Fruit fly (Drosophila melanogaster): ENCODE data around the gene CG13784.

Gene CG13784

DNA sequence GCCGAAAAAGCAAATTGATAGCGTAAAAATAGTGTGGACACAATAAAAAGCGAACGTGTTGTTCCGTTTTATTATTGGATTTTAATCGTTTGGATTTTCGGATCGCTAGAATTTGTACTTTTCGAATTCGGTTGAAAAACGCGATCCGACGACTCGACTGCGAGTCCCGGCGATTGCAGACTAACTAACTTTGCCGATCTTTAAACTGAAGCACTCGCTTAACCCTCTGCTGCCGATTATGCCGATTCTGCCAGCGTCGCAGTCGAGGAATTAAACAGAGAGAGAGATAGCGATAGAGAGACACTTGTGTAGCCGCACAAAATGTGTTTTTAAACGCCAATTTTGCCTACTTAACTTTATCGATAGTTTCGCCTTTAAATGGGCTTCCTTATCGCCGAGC, 20.5 kb upstream of the CG13784 start (continued):
- no peak for TF ChIP-seq unc-4 (GFP tag; IDR thresholded peaks at IDR 0.05; ENCODE audit: partially characterized antibody)
- no peak for TF ChIP-seq zf30C (GFP tag; optimal IDR thresholded peaks at IDR 0.05)
- no peak for TF ChIP-seq CG1024 (GFP tag; IDR thresholded peaks at IDR 0.05)
- no peak for TF ChIP-seq oc (tag; optimal IDR thresholded peaks at IDR 0.05)
- no peak for TF ChIP-seq CG4360 (GFP tag; IDR thresholded peaks at IDR 0.05)
- TF ChIP-seq CG1529 (GFP tag; optimal IDR thresholded peaks at IDR 0.05), result no peak
- no peak for TF ChIP-seq Dip2 (GFP tag; IDR thresholded peaks at IDR 0.05)
- no peak for TF ChIP-seq eyg (GFP tag; optimal IDR thresholded peaks at IDR 0.05)
- TF ChIP-seq CG3847 (GFP tag; IDR thresholded peaks at IDR 0.05), result no peak
- TF ChIP-seq CG4730 (GFP tag; IDR thresholded peaks at IDR 0.05), result no peak
- TF ChIP-seq Atf3 (GFP tag; optimal IDR thresholded peaks at IDR 0.05), result no peak
- TF ChIP-seq Blimp-1 (GFP tag; optimal IDR thresholded peaks at IDR 0.05), result no peak
- TF ChIP-seq klu (GFP tag; IDR thresholded peaks at IDR 0.05), result no peak
- TF ChIP-seq Trl (optimal IDR thresholded peaks at IDR 0.05), result no peak
- TF ChIP-seq Trl (GFP tag; optimal IDR thresholded peaks at IDR 0.05), result no peak
- no peak for TF ChIP-seq NfI (GFP tag; optimal IDR thresholded peaks at IDR 0.05)
- no peak for TF ChIP-seq CG17385 (GFP tag; optimal IDR thresholded peaks at IDR 0.05)
- TF ChIP-seq CG10274 (GFP tag; optimal IDR thresholded peaks at IDR 0.05), result no peak
- no peak for TF ChIP-seq ara (GFP tag; IDR thresholded peaks at IDR 0.05)
- no peak for TF ChIP-seq inv (GFP tag; IDR thresholded peaks at IDR 0.05; ENCODE audit: partially characterized antibody)
- TF ChIP-seq Pdp1 (GFP tag; optimal IDR thresholded peaks at IDR 0.05), result peak in 1 of 2 experiments; percentile 58

DNA sequence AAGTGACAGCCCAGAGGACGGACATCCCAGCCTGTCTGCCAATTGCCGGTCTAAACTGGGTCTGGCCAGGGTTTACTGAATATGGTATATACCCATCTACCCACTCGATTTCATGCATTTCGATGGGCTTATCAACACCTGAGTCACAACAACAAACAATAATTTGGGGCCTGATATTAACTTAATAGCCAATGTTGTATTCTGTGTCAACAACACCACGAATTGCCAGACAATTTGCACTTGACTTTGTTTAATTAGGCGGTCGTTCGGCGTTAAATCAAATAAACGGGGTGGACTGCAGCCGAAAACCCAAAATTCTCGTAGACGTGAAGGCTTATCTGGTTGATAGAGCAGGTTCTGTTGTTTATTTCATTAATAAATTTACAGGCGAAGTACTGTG, 19.5 kb upstream of the CG13784 start:
- peak; percentile 1 for TF ChIP-seq Sry-δ (GFP tag; optimal IDR thresholded peaks at IDR 0.05)
- TF ChIP-seq bab2 (GFP tag; optimal IDR thresholded peaks at IDR 0.05), result peak; percentile 62
- TF ChIP-seq cad (GFP tag; optimal IDR thresholded peaks at IDR 0.05), result no peak
- TF ChIP-seq nau (GFP tag; optimal IDR thresholded peaks at IDR 0.05), result peak; percentile 14
- TF ChIP-seq fd64A (GFP tag; optimal IDR thresholded peaks at IDR 0.05), result no peak
- TF ChIP-seq seq (GFP tag; IDR thresholded peaks at IDR 0.05), result peak; percentile 34; the same call in 1 of the 2 replicates
- TF ChIP-seq lab (GFP tag; optimal IDR thresholded peaks at IDR 0.05), result peak; percentile 80
- TF ChIP-seq gsb (GFP tag; IDR thresholded peaks at IDR 0.05), result no peak
- TF ChIP-seq Atf6 (GFP tag; IDR thresholded peaks at IDR 0.05), result peak; percentile 53
- no peak for TF ChIP-seq Atf-2 (GFP tag; optimal IDR thresholded peaks at IDR 0.05)
- no peak for TF ChIP-seq CG11398 (GFP tag; optimal IDR thresholded peaks at IDR 0.05)
- TF ChIP-seq CG14441 (GFP tag; IDR thresholded peaks at IDR 0.05), result peak; percentile 36; the same call in 1 of the 2 replicates
- TF ChIP-seq CG8281 (tag; optimal IDR thresholded peaks at IDR 0.05), result no peak
- TF ChIP-seq caup (GFP tag; optimal IDR thresholded peaks at IDR 0.05; ENCODE audit: severe bottlenecking), result peak; percentile 67
- peak; percentile 16 for TF ChIP-seq CG1233 (GFP tag; optimal IDR thresholded peaks at IDR 0.05)
- no peak for TF ChIP-seq jumu (GFP tag; optimal IDR thresholded peaks at IDR 0.05)
- no peak for TF ChIP-seq pfk (GFP tag; optimal IDR thresholded peaks at IDR 0.05)
- no peak for TF ChIP-seq tap (tag; optimal IDR thresholded peaks at IDR 0.05)
- TF ChIP-seq ind (GFP tag; optimal IDR thresholded peaks at IDR 0.05), result no peak
- TF ChIP-seq CG13424 (tag; optimal IDR thresholded peaks at IDR 0.05), result no peak
- peak; percentile 70 for TF ChIP-seq Hmr (GFP tag; optimal IDR thresholded peaks at IDR 0.05)
- TF ChIP-seq fd3F (GFP tag; optimal IDR thresholded peaks at IDR 0.05), result peak; percentile 52
- TF ChIP-seq B-H2 (GFP tag; optimal IDR thresholded peaks at IDR 0.05), result peak; percentile 29
- peak; percentile 23 for TF ChIP-seq CG34376 (GFP tag; optimal IDR thresholded peaks at IDR 0.05)
- no peak for TF ChIP-seq CG6175 (GFP tag; IDR thresholded peaks at IDR 0.05)
- TF ChIP-seq CG34224 (GFP tag; IDR thresholded peaks at IDR 0.05; ENCODE audit: partially characterized antibody), result no peak
- no peak for TF ChIP-seq knrl (GFP tag; IDR thresholded peaks at IDR 0.05; ENCODE audit: partially characterized antibody)
- TF ChIP-seq wek (GFP tag; optimal IDR thresholded peaks at IDR 0.05), result no peak
- TF ChIP-seq gce (GFP tag; IDR thresholded peaks at IDR 0.05), result no peak
- peak; percentile 68; the same call in 2 of the 3 replicates for TF ChIP-seq CG11695 (GFP tag; IDR thresholded peaks at IDR 0.05)
- TF ChIP-seq Jarid2 (GFP tag; optimal IDR thresholded peaks at IDR 0.05), result no peak

Measured in whole organism, embryonic.